Worm (Caenorhabditis elegans): ENCODE data around the gene C44B7.5.

The C44B7.5 gene

DNA sequence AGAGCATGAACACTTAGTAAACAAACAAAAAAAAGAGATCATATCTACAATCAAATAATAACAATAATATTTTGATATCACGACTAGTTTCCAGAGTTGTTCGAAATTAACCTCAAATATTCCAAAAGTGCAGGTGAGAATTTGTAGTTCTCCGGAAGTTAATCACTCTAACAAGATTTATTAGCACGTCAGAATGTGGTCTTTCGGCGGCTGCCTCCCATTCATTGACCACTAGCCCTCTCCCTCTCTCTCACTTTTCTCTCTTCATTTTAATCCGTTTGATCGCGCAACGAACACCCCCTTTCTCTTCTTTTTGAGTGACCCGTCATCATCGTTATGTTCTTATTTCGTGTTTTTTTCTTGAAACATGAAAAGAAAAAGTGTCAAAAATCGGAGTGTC lies 46.7 kb downstream of the C44B7.5 start (continued):
- TF ChIP-seq mdl-1 (tag; optimal IDR thresholded peaks at IDR 0.05) (peak; percentile 21 to 24), crh-2 (tag; optimal IDR thresholded peaks at IDR 0.05) (peak; percentile 29), unc-39 (tag; optimal IDR thresholded peaks at IDR 0.05) (no peak), ztf-1 (GFP tag; conservative IDR thresholded peaks at IDR 0.05) (no peak), nhr-21 (tag; optimal IDR thresholded peaks at IDR 0.05) (peak; percentile 74), mbf-1 (tag; optimal IDR thresholded peaks at IDR 0.05) (no peak), C34F6.9 (tag; optimal IDR thresholded peaks at IDR 0.05) (no peak), peb-1 (tag; optimal IDR thresholded peaks at IDR 0.05) (no peak), nhr-11 (tag; optimal IDR thresholded peaks at IDR 0.05) (no peak), lin-39 (tag; optimal IDR thresholded peaks at IDR 0.05) (no peak), ceh-82 (tag; optimal IDR thresholded peaks at IDR 0.05) (no peak), skn-1 (tag; optimal IDR thresholded peaks at IDR 0.05) (no peak)

ce11 chrII:6824524-6824923 lies 47.9 kb downstream of the C44B7.5 start:
- TF ChIP-seq ztf-11 (tag; optimal IDR thresholded peaks at IDR 0.05) (no peak), gmeb-1 (tag; optimal IDR thresholded peaks at IDR 0.05) (no peak), ztf-4 (tag; optimal IDR thresholded peaks at IDR 0.05) (no peak), nhr-129 (tag; optimal IDR thresholded peaks at IDR 0.05) (peak; percentile 14), mbf-1 (tag; optimal IDR thresholded peaks at IDR 0.05) (no peak), elt-3 (tag; optimal IDR thresholded peaks at IDR 0.05) (no peak), ceh-16 (tag; optimal IDR thresholded peaks at IDR 0.05) (no peak), peb-1 (tag; optimal IDR thresholded peaks at IDR 0.05) (no peak), aly-2 (tag; optimal IDR thresholded peaks at IDR 0.05) (no peak), nhr-21 (tag; optimal IDR thresholded peaks at IDR 0.05) (peak; percentile 33), sma-9 (GFP tag; optimal IDR thresholded peaks at IDR 0.05) (peak; percentile 82), sma-9 (tag; optimal IDR thresholded peaks at IDR 0.05) (no peak), F13H6.1 (tag; optimal IDR thresholded peaks at IDR 0.05) (peak; percentile 32), mdl-1 (tag; optimal IDR thresholded peaks at IDR 0.05) (peak in 1 of 2 experiments; percentile 15), snpc-4 (tag; optimal IDR thresholded peaks at IDR 0.05) (no peak), lsy-2 (tag; optimal IDR thresholded peaks at IDR 0.05) (no peak), nhr-23 (tag; optimal IDR thresholded peaks at IDR 0.05) (no peak), fos-1 (tag; optimal IDR thresholded peaks at IDR 0.05) (peak; percentile 92), sma-3 (GFP tag; optimal IDR thresholded peaks at IDR 0.05) (no peak), C34F6.9 (tag; optimal IDR thresholded peaks at IDR 0.05) (peak; percentile 11), R02D3.7 (tag; optimal IDR thresholded peaks at IDR 0.05) (no peak), ztf-1 (GFP tag; conservative IDR thresholded peaks at IDR 0.05) (no peak)

- TF ChIP-seq R02D3.7 (tag; optimal IDR thresholded peaks at IDR 0.05): no peak
- no peak for TF ChIP-seq nhr-21 (tag; optimal IDR thresholded peaks at IDR 0.05)
- peak; percentile 18 for TF ChIP-seq blmp-1 (tag; optimal IDR thresholded peaks at IDR 0.05; ENCODE audit: insufficient read depth)
- peak; percentile 64 for TF ChIP-seq C34F6.9 (tag; optimal IDR thresholded peaks at IDR 0.05)
- TF ChIP-seq unc-62 (GFP tag; optimal IDR thresholded peaks at IDR 0.05): no peak
- TF ChIP-seq nhr-25 (tag; optimal IDR thresholded peaks at IDR 0.05): peak; percentile 52
- peak; percentile 33 for TF ChIP-seq nhr-6 (tag; optimal IDR thresholded peaks at IDR 0.05)
- TF ChIP-seq alr-1 (tag; optimal IDR thresholded peaks at IDR 0.05): no peak
- TF ChIP-seq crh-2 (tag; optimal IDR thresholded peaks at IDR 0.05): no peak
- TF ChIP-seq fos-1 (tag; optimal IDR thresholded peaks at IDR 0.05): peak; percentile 31
- no peak for TF ChIP-seq ZK546.5 (tag; optimal IDR thresholded peaks at IDR 0.05)
- peak; percentile 65 for TF ChIP-seq sem-4 (tag; optimal IDR thresholded peaks at IDR 0.05)
- no peak for TF ChIP-seq ztf-4 (tag; optimal IDR thresholded peaks at IDR 0.05)
- TF ChIP-seq F13H6.1 (tag; optimal IDR thresholded peaks at IDR 0.05): peak; percentile 75
- peak in 1 of 2 experiments; percentile 55 for TF ChIP-seq lsy-2 (tag; optimal IDR thresholded peaks at IDR 0.05)
- TF ChIP-seq sma-3 (GFP tag; optimal IDR thresholded peaks at IDR 0.05): peak; percentile 12
- TF ChIP-seq ztf-11 (tag; optimal IDR thresholded peaks at IDR 0.05): no peak
- peak; percentile 60 for TF ChIP-seq egl-27 (tag; optimal IDR thresholded peaks at IDR 0.05)
- peak in 1 of 2 experiments; percentile 14 for TF ChIP-seq mdl-1 (tag; optimal IDR thresholded peaks at IDR 0.05)
- TF ChIP-seq dmd-4 (tag; optimal IDR thresholded peaks at IDR 0.05): no peak
- no peak for TF ChIP-seq nhr-237 (tag; optimal IDR thresholded peaks at IDR 0.05)
- no peak for TF ChIP-seq Y55F3AM.14 (GFP tag; optimal IDR thresholded peaks at IDR 0.05)
- no peak for TF ChIP-seq peb-1 (tag; optimal IDR thresholded peaks at IDR 0.05)
- no peak for TF ChIP-seq ama-1 (optimal IDR thresholded peaks at IDR 0.05)
- TF ChIP-seq mbf-1 (tag; optimal IDR thresholded peaks at IDR 0.05): no peak
- TF ChIP-seq nhr-77 (tag; optimal IDR thresholded peaks at IDR 0.05): no peak
- TF ChIP-seq mab-5 (tag; optimal IDR thresholded peaks at IDR 0.05): peak; percentile 45
- no peak for TF ChIP-seq nhr-11 (tag; optimal IDR thresholded peaks at IDR 0.05)
- TF ChIP-seq ceh-16 (tag; optimal IDR thresholded peaks at IDR 0.05): peak; percentile 0
- no peak for TF ChIP-seq lin-13 (GFP tag; optimal IDR thresholded peaks at IDR 0.05)
- no peak for TF ChIP-seq aly-2 (tag; optimal IDR thresholded peaks at IDR 0.05)
- TF ChIP-seq nhr-129 (tag; optimal IDR thresholded peaks at IDR 0.05): peak; percentile 12
- TF ChIP-seq unc-55 (GFP tag; optimal IDR thresholded peaks at IDR 0.05): peak; percentile 68
- no peak for TF ChIP-seq gmeb-1 (tag; optimal IDR thresholded peaks at IDR 0.05)
- TF ChIP-seq sma-9 (GFP tag; optimal IDR thresholded peaks at IDR 0.05): peak; percentile 82
- no peak for TF ChIP-seq sma-9 (tag; optimal IDR thresholded peaks at IDR 0.05)
Observed at ce11 chrII:6823912-6824311, 48.5 kb downstream of the C44B7.5 start.
